Worm (Caenorhabditis elegans): ENCODE measurements around the gene bcl-7.
A peak's percentile ranks its signal among the peaks of the same experiment; 100 is the strongest.

The bcl-7 gene

ce11 chrIII:5914717-5915116, 11.2 kb upstream of the bcl-7 start (continued):
- TF ChIP-seq F26F4.8 (GFP tag; conservative IDR thresholded peaks at IDR 0.05) (no peak), lin-39 (tag; optimal IDR thresholded peaks at IDR 0.05) (no peak), lir-3 (tag; optimal IDR thresholded peaks at IDR 0.05) (no peak), dpl-1 (GFP tag; optimal IDR thresholded peaks at IDR 0.05) (no peak), F49E8.2 (tag; optimal IDR thresholded peaks at IDR 0.05; ENCODE audit: borderline replicate concordance) (no peak), snpc-1.2 (GFP tag; IDR thresholded peaks at IDR 0.05) (no peak), nhr-77 (tag; optimal IDR thresholded peaks at IDR 0.05) (no peak), spr-1 (tag; optimal IDR thresholded peaks at IDR 0.05) (no peak), pqm-1 (tag; optimal IDR thresholded peaks at IDR 0.05) (peak; percentile 55), rbr-2 (tag; optimal IDR thresholded peaks at IDR 0.05) (no peak), lin-38 (GFP tag; IDR thresholded peaks at IDR 0.05) (peak; percentile 18; the same call in 1 of the 2 replicates), lin-13 (GFP tag; optimal IDR thresholded peaks at IDR 0.05) (no peak), hlh-11 (tag; optimal IDR thresholded peaks at IDR 0.05) (peak; percentile 79), skn-1 (tag; optimal IDR thresholded peaks at IDR 0.05) (no peak), mes-2 (tag; optimal IDR thresholded peaks at IDR 0.05; ENCODE audit: poor library complexity, severe bottlenecking) (peak; percentile 47), pha-4 (GFP tag; IDR thresholded peaks at IDR 0.05) (no peak; the same call in 1 of the 2 replicates), pha-4 (tag; optimal IDR thresholded peaks at IDR 0.05) (peak; percentile 24), lin-15B (tag; optimal IDR thresholded peaks at IDR 0.05) (no peak), ceh-44 (GFP tag; IDR thresholded peaks at IDR 0.05) (no peak)

DNA sequence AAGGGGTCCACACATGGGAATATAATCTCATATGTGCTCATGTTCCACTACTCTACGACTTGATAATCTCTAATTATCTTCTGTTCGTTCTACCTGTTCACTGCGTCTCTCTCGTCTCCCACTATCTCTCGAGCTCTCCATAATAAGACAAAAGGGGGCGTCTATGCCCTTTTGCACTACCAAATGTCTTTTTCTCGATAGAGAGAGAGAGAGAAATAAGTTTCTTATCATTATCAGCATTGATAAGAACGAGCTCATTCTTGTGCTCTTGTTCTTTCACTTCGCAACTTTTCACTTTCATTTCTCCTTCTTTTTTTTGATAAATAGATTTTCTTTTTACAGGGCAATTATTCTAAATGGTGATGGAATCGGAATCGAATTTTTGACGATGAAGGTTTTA, 10.0 kb upstream of the bcl-7 start:
- TF ChIP-seq dpl-1 (GFP tag; optimal IDR thresholded peaks at IDR 0.05), result no peak
- TF ChIP-seq nhr-6 (tag; optimal IDR thresholded peaks at IDR 0.05), result peak; percentile 33
- TF ChIP-seq dmd-9 (GFP tag; IDR thresholded peaks at IDR 0.05), result no peak
- no peak for TF ChIP-seq spr-1 (tag; optimal IDR thresholded peaks at IDR 0.05)
- no peak for TF ChIP-seq fkh-10 (GFP tag; optimal IDR thresholded peaks at IDR 0.05)
- no peak for TF ChIP-seq jun-1 (tag; optimal IDR thresholded peaks at IDR 0.05)
- TF ChIP-seq hlh-11 (tag; optimal IDR thresholded peaks at IDR 0.05), result peak; percentile 59
- no peak for TF ChIP-seq unc-39 (tag; optimal IDR thresholded peaks at IDR 0.05)
- TF ChIP-seq cey-2 (tag; optimal IDR thresholded peaks at IDR 0.05; ENCODE audit: borderline replicate concordance, insufficient read depth), result no peak
- TF ChIP-seq tag-97 (GFP tag; IDR thresholded peaks at IDR 0.05), result no peak
- no peak for TF ChIP-seq ceh-20 (GFP tag; IDR thresholded peaks at IDR 0.05)
- TF ChIP-seq daf-16 (GFP tag; optimal IDR thresholded peaks at IDR 0.05), result no peak
- TF ChIP-seq daf-16 (tag; optimal IDR thresholded peaks at IDR 0.05), result peak; percentile 57
- TF ChIP-seq ceh-28 (tag; optimal IDR thresholded peaks at IDR 0.05), result no peak
- no peak for TF ChIP-seq daf-12 (tag; optimal IDR thresholded peaks at IDR 0.05)
- TF ChIP-seq rbr-2 (tag; optimal IDR thresholded peaks at IDR 0.05), result no peak
- no peak for TF ChIP-seq Y105C5A.15 (GFP tag; IDR thresholded peaks at IDR 0.05)
- no peak for TF ChIP-seq ces-1 (GFP tag; optimal IDR thresholded peaks at IDR 0.05)
- no peak for TF ChIP-seq ceh-62 (tag; optimal IDR thresholded peaks at IDR 0.05)
- TF ChIP-seq ztf-7 (tag; optimal IDR thresholded peaks at IDR 0.05), result peak; percentile 33
- TF ChIP-seq F44E2.7 (GFP tag; IDR thresholded peaks at IDR 0.05), result no peak
- TF ChIP-seq nhr-102 (tag; optimal IDR thresholded peaks at IDR 0.05), result no peak
- TF ChIP-seq nhr-76 (tag; optimal IDR thresholded peaks at IDR 0.05), result no peak
- TF ChIP-seq lin-39 (tag; optimal IDR thresholded peaks at IDR 0.05), result no peak
- TF ChIP-seq zip-11 (GFP tag; IDR thresholded peaks at IDR 0.05), result no peak
- no peak for TF ChIP-seq nhr-11 (tag; optimal IDR thresholded peaks at IDR 0.05)
- no peak for TF ChIP-seq fos-1 (tag; optimal IDR thresholded peaks at IDR 0.05)
- TF ChIP-seq lin-38 (GFP tag; IDR thresholded peaks at IDR 0.05), result no peak
- TF ChIP-seq snpc-4 (tag; optimal IDR thresholded peaks at IDR 0.05), result no peak
- TF ChIP-seq Y48G9A.11 (GFP tag; IDR thresholded peaks at IDR 0.05), result no peak
- no peak for TF ChIP-seq egl-27 (tag; optimal IDR thresholded peaks at IDR 0.05)
- TF ChIP-seq saeg-2 (GFP tag; IDR thresholded peaks at IDR 0.05), result no peak
- TF ChIP-seq mxl-2 (GFP tag; conservative IDR thresholded peaks at IDR 0.05), result no peak
- no peak for TF ChIP-seq ZK546.5 (tag; optimal IDR thresholded peaks at IDR 0.05)
- no peak for TF ChIP-seq mdt-29 (GFP tag; IDR thresholded peaks at IDR 0.05)
- TF ChIP-seq tra-1 (GFP tag; IDR thresholded peaks at IDR 0.05), result 0 out of 2 replicates have a peak, but pooled peaks have one; percentile 10
- TF ChIP-seq snpc-1.2 (GFP tag; IDR thresholded peaks at IDR 0.05), result no peak
- peak; percentile 67 for TF ChIP-seq dve-1 (tag; optimal IDR thresholded peaks at IDR 0.05; ENCODE audit: insufficient read depth)
- no peak for TF ChIP-seq zfp-3 (GFP tag; conservative IDR thresholded peaks at IDR 0.05)

Measured in whole organism, L4 larva.